Worm (Caenorhabditis elegans): Measurements from ENCODE around the gene tsp-10.

DNA sequence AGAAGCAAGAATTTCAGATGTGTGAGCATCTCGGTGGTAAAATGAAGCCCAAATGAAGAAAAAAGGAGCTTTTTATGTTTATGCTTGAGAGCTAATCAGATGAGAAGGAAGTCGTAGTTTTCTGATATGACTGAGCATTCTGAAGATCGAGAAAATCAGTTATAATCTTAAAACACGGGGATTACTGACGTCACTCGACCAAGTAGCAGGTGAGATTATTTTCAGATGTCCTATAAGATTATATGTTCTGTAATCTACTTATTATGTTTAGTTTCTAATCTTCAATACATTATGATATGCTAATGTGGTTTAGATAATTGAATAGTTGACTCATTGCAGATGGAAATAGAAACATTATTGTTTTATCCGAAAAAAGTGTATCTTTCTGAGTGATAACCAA, 27.4 kb downstream of the tsp-10 start, which contains the start of gene ins-14:
- no peak for TF ChIP-seq zag-1 (tag; optimal IDR thresholded peaks at IDR 0.05)
- TF ChIP-seq aly-2 (tag; optimal IDR thresholded peaks at IDR 0.05): no peak
